Worm (Caenorhabditis elegans) whole organism, L2 larva: Measurements from ENCODE around the gene fbxa-214.
A peak's percentile ranks its signal among the peaks of the same experiment; 100 is the strongest.

Experiments
- ZK546.5 ChIP-seq: sonication (generic microtip); optimal IDR thresholded peaks from 2 replicates; lab custom pipeline; 2017; ENCODE audit warnings: missing biosample characterization, missing genetic modification characterization
- ama-1 ChIP-seq: fragments of 150-350 bp; optimal IDR thresholded peaks from 2 replicates; lab custom pipeline; 2018; ENCODE audit warnings: inconsistent platforms
- ceh-82 ChIP-seq: fragments of 150-350 bp; optimal IDR thresholded peaks from 2 replicates; lab custom pipeline; 2014; ENCODE audit warnings: missing biosample characterization, missing genetic modification characterization
- elt-3 ChIP-seq: sonication (generic microtip); optimal IDR thresholded peaks from 2 replicates; lab custom pipeline; 2017; ENCODE audit warnings: missing biosample characterization, missing genetic modification characterization
- mbf-1 ChIP-seq: sonication (generic microtip); optimal IDR thresholded peaks from 2 replicates; lab custom pipeline; 2017; ENCODE audit warnings: missing biosample characterization, missing genetic modification characterization
- nhr-11 ChIP-seq: fragments of 150-350 bp; optimal IDR thresholded peaks from 2 replicates; lab custom pipeline; 2014; ENCODE audit warnings: missing biosample characterization, missing genetic modification characterization
- nhr-237 ChIP-seq: fragments of 150-350 bp; optimal IDR thresholded peaks from 2 replicates; lab custom pipeline; 2014; ENCODE audit warnings: missing biosample characterization, missing genetic modification characterization
- skn-1 ChIP-seq: sonication (generic microtip); optimal IDR thresholded peaks from 2 replicates; lab custom pipeline; 2017; ENCODE audit warnings: missing biosample characterization, missing genetic modification characterization
- unc-39 ChIP-seq: fragments of 150-350 bp; optimal IDR thresholded peaks from 2 replicates; lab custom pipeline; 2014; ENCODE audit warnings: missing biosample characterization, missing genetic modification characterization
- unc-62 ChIP-seq: fragments of 150-350 bp; optimal IDR thresholded peaks from 2 replicates; lab custom pipeline; 2014; ENCODE audit warnings: missing biosample characterization, missing genetic modification reagents, missing genetic modification characterization

- peak; percentile 17 for TF ChIP-seq ceh-82 (tag; lab: Kevin White, UChicago)
- TF ChIP-seq elt-3 (tag; lab: Kevin White, UChicago): no peak
- no peak for TF ChIP-seq unc-62 (GFP tag; lab: Kevin White, UChicago)
- no peak for TF ChIP-seq ama-1 (lab: Kevin White, UChicago)
- no peak for TF ChIP-seq ZK546.5 (tag; lab: Kevin White, UChicago)
- no peak for TF ChIP-seq mbf-1
- no peak for TF ChIP-seq unc-39
- TF ChIP-seq nhr-237 (tag; lab: Kevin White, UChicago): no peak
- no peak for TF ChIP-seq nhr-11 (tag; lab: Kevin White, UChicago)
- peak; percentile 47 for TF ChIP-seq skn-1
These were observed 16.6 kb downstream of the fbxa-214 start, which contains the start of gene seip-1 for ce11 chrV:6053188-6053687.
